Worm (Caenorhabditis elegans) whole organism, L4 larva: ENCODE data around the gene C06B3.1.

Experiments used
- D1046.2 ChIP-seq: fragments of 200-800 bp; sonication (Bioruptor generic); IDR thresholded peaks from 2 replicates; pipeline ENCODE4 v1.3.6; 2022; ENCODE audit warnings: missing genetic modification characterization, missing compliant biosample characterization
- F10B5.3 ChIP-seq: sonication (generic microtip); optimal IDR thresholded peaks from 2 replicates; lab custom pipeline; 2016; ENCODE audit warnings: mild to moderate bottlenecking, missing genetic modification characterization, missing compliant biosample characterization
- F44E2.7 ChIP-seq: fragments of 200-800 bp; sonication (Bioruptor generic); IDR thresholded peaks from 2 replicates; pipeline ENCODE4 v2.1.2; 2022; ENCODE audit warnings: missing genetic modification characterization, missing compliant biosample characterization
- F49E8.2 ChIP-seq: sonication (generic microtip); optimal IDR thresholded peaks from 2 replicates; lab custom pipeline; 2016; ENCODE audit warnings: missing compliant biosample characterization, mild to moderate bottlenecking, missing genetic modification characterization, borderline replicate concordance
- ZK337.2 ChIP-seq: fragments of 200-800 bp; sonication (Bioruptor generic); IDR thresholded peaks from 2 replicates; pipeline ENCODE4 v1.3.6; 2022; ENCODE audit warnings: missing genetic modification reagents, missing genetic modification characterization, missing compliant biosample characterization
- aha-1 ChIP-seq: fragments of 150-350 bp; peaks from one replicate; lab custom pipeline; 2014; ENCODE audit warnings: missing biosample characterization, missing genetic modification characterization
- arid-1 ChIP-seq: fragments of 200-800 bp; sonication (Bioruptor generic); conservative IDR thresholded peaks from 2 replicates; pipeline ENCODE4 v1.3.6; 2022; ENCODE audit warnings: missing genetic modification reagents, missing genetic modification characterization, missing compliant biosample characterization
- ceh-62 ChIP-seq: sonication (generic microtip); optimal IDR thresholded peaks from 2 replicates; lab custom pipeline; 2017; ENCODE audit warnings: missing biosample characterization, missing genetic modification characterization
- ceh-82 ChIP-seq: sonication (generic microtip); optimal IDR thresholded peaks from 2 replicates; lab custom pipeline; 2017; ENCODE audit warnings: missing biosample characterization, missing genetic modification characterization
- daf-12 ChIP-seq: fragments of 150-350 bp; optimal IDR thresholded peaks from 2 replicates; lab custom pipeline; 2014; ENCODE audit warnings: missing biosample characterization, missing genetic modification reagents, missing genetic modification characterization
- daf-16 ChIP-seq, 3 experiments: sonication (generic microtip); optimal IDR thresholded peaks; 2 replicates each; lab custom pipeline; 2016 to 2017; ENCODE audit warnings: missing genetic modification characterization in 3 of 3, missing genetic modification reagents in 3 of 3, mild to moderate bottlenecking in 2 of 3, missing compliant biosample characterization in 2 of 3, missing biosample characterization in 1 of 3, moderate library complexity in 1 of 3
- daf-8 ChIP-seq: fragments of 200-800 bp; sonication (Bioruptor generic); IDR thresholded peaks from 2 replicates; pipeline ENCODE4 v1.3.6; 2022; ENCODE audit warnings: missing genetic modification characterization, missing compliant biosample characterization
- dmd-9 ChIP-seq: fragments of 200-800 bp; sonication (Bioruptor generic); IDR thresholded peaks from 2 replicates; pipeline ENCODE4 v1.3.6; 2022; ENCODE audit warnings: missing genetic modification reagents, missing genetic modification characterization, missing compliant biosample characterization
- dpl-1 ChIP-seq: fragments of 150-350 bp; optimal IDR thresholded peaks from 2 replicates; lab custom pipeline; 2014; ENCODE audit warnings: missing biosample characterization, missing genetic modification reagents, missing genetic modification characterization
- dve-1 ChIP-seq: sonication (generic microtip); optimal IDR thresholded peaks from 2 replicates; lab custom pipeline; 2017; ENCODE audit warnings: antibody characterized with exemption, mild to moderate bottlenecking, missing genetic modification characterization, missing compliant biosample characterization; ENCODE audit not compliant: insufficient read depth
- egl-27 ChIP-seq: sonication (generic microtip); optimal IDR thresholded peaks from 3 replicates; lab custom pipeline; 2017; ENCODE audit warnings: missing biosample characterization, missing genetic modification reagents, missing genetic modification characterization
- fkh-10 ChIP-seq: fragments of 150-350 bp; optimal IDR thresholded peaks from 2 replicates; lab custom pipeline; 2014; ENCODE audit warnings: missing biosample characterization, missing genetic modification reagents, missing genetic modification characterization
- hlh-30 ChIP-seq: sonication (generic microtip); optimal IDR thresholded peaks from 2 replicates; lab custom pipeline; 2017; ENCODE audit warnings: antibody characterized with exemption, mild to moderate bottlenecking, missing genetic modification characterization, missing compliant biosample characterization; ENCODE audit not compliant: insufficient read depth
- lin-1 ChIP-seq: fragments of 200-800 bp; sonication (Bioruptor generic); IDR thresholded peaks from 2 replicates; pipeline ENCODE4 v1.3.6; 2022; ENCODE audit warnings: missing genetic modification reagents, missing genetic modification characterization, missing compliant biosample characterization
- lin-13 ChIP-seq: fragments of 150-350 bp; optimal IDR thresholded peaks from 2 replicates; lab custom pipeline; 2014; ENCODE audit warnings: missing biosample characterization, missing genetic modification reagents, missing genetic modification characterization
- lin-39 ChIP-seq: fragments of 150-350 bp; optimal IDR thresholded peaks from 2 replicates; lab custom pipeline; 2014; ENCODE audit warnings: missing biosample characterization, missing genetic modification reagents, missing genetic modification characterization
- mep-1 ChIP-seq: fragments of 150-350 bp; sonication (generic microtip); optimal IDR thresholded peaks from 3 replicates; lab custom pipeline; 2014; ENCODE audit warnings: missing biosample characterization, missing genetic modification characterization
- mes-2 ChIP-seq: sonication (generic microtip); optimal IDR thresholded peaks from 2 replicates; lab custom pipeline; 2016; ENCODE audit warnings: missing genotype, mild to moderate bottlenecking, missing genetic modification characterization, missing compliant biosample characterization; ENCODE audit not compliant: poor library complexity, severe bottlenecking
- nhr-11 ChIP-seq: fragments of 150-350 bp; optimal IDR thresholded peaks from 2 replicates; lab custom pipeline; 2014; ENCODE audit warnings: missing biosample characterization, missing genetic modification characterization
- nhr-111 ChIP-seq: fragments of 200-800 bp; sonication (Bioruptor generic); optimal IDR thresholded peaks from 2 replicates; lab custom pipeline; 2018; ENCODE audit warnings: mild to moderate bottlenecking, missing genetic modification characterization, missing compliant biosample characterization
- nhr-237 ChIP-seq: sonication (generic microtip); optimal IDR thresholded peaks from 2 replicates; lab custom pipeline; 2017; ENCODE audit warnings: missing biosample characterization, missing genetic modification characterization
- nhr-28 ChIP-seq: fragments of 150-350 bp; optimal IDR thresholded peaks from 2 replicates; lab custom pipeline; 2014; ENCODE audit warnings: missing biosample characterization, missing genetic modification characterization
- nhr-48 ChIP-seq: sonication (generic microtip); optimal IDR thresholded peaks from 2 replicates; lab custom pipeline; 2016; ENCODE audit warnings: mild to moderate bottlenecking, missing genetic modification characterization, missing compliant biosample characterization
- nhr-6 ChIP-seq: fragments of 150-350 bp; optimal IDR thresholded peaks from 2 replicates; lab custom pipeline; 2014; ENCODE audit warnings: missing biosample characterization, missing genetic modification characterization
- nhr-77 ChIP-seq: fragments of 150-350 bp; optimal IDR thresholded peaks from 2 replicates; lab custom pipeline; 2014; ENCODE audit warnings: missing biosample characterization, missing genetic modification characterization
- set-16 ChIP-seq: fragments of 200-800 bp; sonication (Bioruptor generic); IDR thresholded peaks from 2 replicates; pipeline ENCODE4 v1.3.6; 2022; ENCODE audit warnings: missing genetic modification reagents, missing genetic modification characterization, missing compliant biosample characterization
- skn-1 ChIP-seq: fragments of 150-350 bp; optimal IDR thresholded peaks from 2 replicates; lab custom pipeline; 2014; ENCODE audit warnings: missing biosample characterization, missing genetic modification characterization
- snpc-1.2 ChIP-seq: fragments of 200-800 bp; sonication (Bioruptor generic); IDR thresholded peaks from 2 replicates; pipeline ENCODE4 v1.3.6; 2022; ENCODE audit warnings: missing genetic modification reagents, missing genetic modification characterization, missing compliant biosample characterization
- snpc-4 ChIP-seq: fragments of 150-350 bp; optimal IDR thresholded peaks from 2 replicates; lab custom pipeline; 2014; ENCODE audit warnings: missing biosample characterization, missing genetic modification characterization
- spr-3 ChIP-seq: fragments of 200-800 bp; sonication (Bioruptor generic); optimal IDR thresholded peaks from 2 replicates; lab custom pipeline; 2018; ENCODE audit warnings: mild to moderate bottlenecking, missing genetic modification characterization, missing compliant biosample characterization
- unc-130 ChIP-seq: sonication (generic microtip); optimal IDR thresholded peaks from 2 replicates; lab custom pipeline; 2016; ENCODE audit warnings: missing genetic modification reagents, missing genetic modification characterization, missing compliant biosample characterization
- unc-62 ChIP-seq, 3 experiments: fragments of 150-350 bp in 1 of 3; sonication (generic microtip); optimal IDR thresholded peaks in 2 of 3; peaks in 1 of 3; 1 replicate in 1 of 3; 2 replicates in 2 of 3; lab custom pipeline; 2014 to 2017; ENCODE audit warnings: missing biosample characterization in 3 of 3, missing genetic modification characterization in 3 of 3, missing genetic modification reagents in 3 of 3, missing genotype in 1 of 3
- zag-1 ChIP-seq: fragments of 150-350 bp; optimal IDR thresholded peaks from 2 replicates; lab custom pipeline; 2014; ENCODE audit warnings: missing biosample characterization, missing genetic modification characterization
- zfp-3 ChIP-seq: fragments of 200-800 bp; sonication (Bioruptor generic); conservative IDR thresholded peaks from 2 replicates; pipeline ENCODE4 v1.3.6; 2022; ENCODE audit warnings: missing genetic modification reagents, missing genetic modification characterization, missing compliant biosample characterization
- zip-2 ChIP-seq: fragments of 150-350 bp; optimal IDR thresholded peaks from 2 replicates; lab custom pipeline; 2014; ENCODE audit warnings: missing biosample characterization, missing genetic modification characterization
- ztf-11 ChIP-seq: fragments of 150-350 bp; optimal IDR thresholded peaks from 2 replicates; lab custom pipeline; 2014; ENCODE audit warnings: missing biosample characterization, missing genetic modification characterization
- ztf-7 ChIP-seq: fragments of 150-350 bp; optimal IDR thresholded peaks from 2 replicates; lab custom pipeline; 2014; ENCODE audit warnings: missing biosample characterization, missing genetic modification characterization

C06B3.1 gene

DNA sequence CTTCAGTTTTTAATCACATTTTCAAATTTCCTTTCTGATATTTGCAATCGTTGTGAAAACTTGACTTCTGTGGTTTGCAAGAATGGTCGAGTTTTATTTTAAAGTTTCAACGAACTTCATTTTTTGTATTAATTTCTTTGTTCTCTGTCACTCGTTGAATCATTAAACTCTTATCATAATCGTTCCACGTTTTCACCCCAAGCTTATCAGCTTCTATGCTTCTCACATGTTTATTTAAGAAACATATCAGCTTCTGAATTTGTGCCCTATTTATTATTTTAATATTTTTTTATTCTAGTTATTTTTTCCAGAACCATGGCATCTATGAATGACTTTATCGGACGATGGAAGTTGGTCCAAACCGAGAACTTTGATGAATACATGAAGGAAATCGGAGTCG lies 23.4 kb upstream of the C06B3.1 start, which contains the start of gene lbp-7 (continued):
- TF ChIP-seq zfp-3, result no peak
- no peak for TF ChIP-seq F49E8.2 (tag; lab: Kevin White, UChicago)
- no peak for TF ChIP-seq daf-8
- no peak for TF ChIP-seq ceh-62 (tag; lab: Kevin White, UChicago)
- no peak for TF ChIP-seq daf-12 (tag; lab: Kevin White, UChicago)
- no peak for TF ChIP-seq nhr-111
- TF ChIP-seq zip-2 (tag; lab: Kevin White, UChicago), result no peak
- no peak for TF ChIP-seq lin-1 (GFP tag; lab: Robert Waterston, UW)
- TF ChIP-seq set-16 (GFP tag; lab: Robert Waterston, UW), result no peak
- TF ChIP-seq ztf-11 (tag; lab: Kevin White, UChicago), result no peak
- no peak for TF ChIP-seq ceh-82 (tag; lab: Kevin White, UChicago)
- TF ChIP-seq aha-1 (tag; lab: Kevin White, UChicago), result peak; percentile 31
- TF ChIP-seq mes-2, result no peak
- no peak for TF ChIP-seq nhr-11
- no peak for TF ChIP-seq D1046.2
- no peak for TF ChIP-seq dmd-9 (GFP tag; lab: Robert Waterston, UW)
- no peak for TF ChIP-seq fkh-10
- peak in 1 of 2 experiments; percentile 39 for TF ChIP-seq unc-62 (GFP tag; optimal IDR thresholded peaks at IDR 0.05 in 1 of 2; lab: Kevin White, UChicago)
- no peak for TF ChIP-seq unc-62 (tag; optimal IDR thresholded peaks at IDR 0.05; lab: Kevin White, UChicago)
- no peak for TF ChIP-seq ztf-7 (tag; lab: Kevin White, UChicago)
- no peak for TF ChIP-seq nhr-48 (tag; lab: Kevin White, UChicago)
- no peak for TF ChIP-seq F44E2.7 (GFP tag; lab: Robert Waterston, UW)
- no peak for TF ChIP-seq ZK337.2 (GFP tag; lab: Robert Waterston, UW)

DNA sequence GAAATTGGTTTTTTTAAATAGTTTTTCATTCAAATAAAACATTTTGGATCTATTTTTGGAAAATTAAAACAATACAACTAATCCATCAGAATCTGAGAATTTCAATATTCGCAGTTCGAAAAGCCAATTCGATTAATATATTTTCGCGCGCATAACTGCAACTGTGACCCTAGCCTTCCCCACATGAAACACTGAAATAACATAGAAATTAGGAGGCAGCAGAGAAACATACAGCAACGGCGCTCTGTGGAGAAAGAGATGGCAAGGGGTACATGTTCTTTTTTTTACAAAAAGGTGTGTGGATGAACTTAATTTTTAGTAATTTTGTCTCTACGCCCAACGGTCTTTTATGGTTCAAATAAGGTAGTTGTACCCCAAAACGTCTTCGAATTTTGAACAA lies 22.4 kb upstream of the C06B3.1 start:
- no peak for TF ChIP-seq ceh-82 (tag; lab: Kevin White, UChicago)
- no peak for TF ChIP-seq zip-2 (tag; lab: Kevin White, UChicago)
- no peak for TF ChIP-seq snpc-4 (tag; lab: Kevin White, UChicago)
- no peak for TF ChIP-seq nhr-77
- no peak for TF ChIP-seq ZK337.2 (GFP tag; lab: Robert Waterston, UW)
- peak; percentile 30 for TF ChIP-seq hlh-30 (tag; lab: Kevin White, UChicago)
- peak; percentile 2 for TF ChIP-seq nhr-28 (tag; lab: Kevin White, UChicago)
- peak; percentile 19 for TF ChIP-seq dpl-1
- TF ChIP-seq nhr-237 (tag; lab: Kevin White, UChicago), result no peak
- peak; percentile 20 for TF ChIP-seq nhr-6 (tag; lab: Kevin White, UChicago)
- no peak for TF ChIP-seq zag-1
- TF ChIP-seq unc-130 (GFP tag; lab: Kevin White, UChicago), result no peak
- no peak for TF ChIP-seq daf-16 (GFP tag; optimal IDR thresholded peaks at IDR 0.05; lab: Kevin White, UChicago)
- TF ChIP-seq daf-16 (tag; optimal IDR thresholded peaks at IDR 0.05; lab: Kevin White, UChicago), result peak; percentile 22
- no peak for TF ChIP-seq snpc-1.2 (GFP tag; lab: Robert Waterston, UW)
- peak; percentile 1 for TF ChIP-seq dve-1 (tag; lab: Kevin White, UChicago)
- no peak for TF ChIP-seq spr-3 (GFP tag; lab: Kevin White, UChicago)
- TF ChIP-seq ztf-11 (tag; lab: Kevin White, UChicago), result no peak
- no peak for TF ChIP-seq mep-1 (tag; lab: Kevin White, UChicago)
- TF ChIP-seq skn-1, result no peak
- TF ChIP-seq egl-27 (tag; lab: Kevin White, UChicago), result no peak
- TF ChIP-seq F10B5.3 (tag; lab: Kevin White, UChicago), result no peak
- TF ChIP-seq lin-13, result no peak

DNA sequence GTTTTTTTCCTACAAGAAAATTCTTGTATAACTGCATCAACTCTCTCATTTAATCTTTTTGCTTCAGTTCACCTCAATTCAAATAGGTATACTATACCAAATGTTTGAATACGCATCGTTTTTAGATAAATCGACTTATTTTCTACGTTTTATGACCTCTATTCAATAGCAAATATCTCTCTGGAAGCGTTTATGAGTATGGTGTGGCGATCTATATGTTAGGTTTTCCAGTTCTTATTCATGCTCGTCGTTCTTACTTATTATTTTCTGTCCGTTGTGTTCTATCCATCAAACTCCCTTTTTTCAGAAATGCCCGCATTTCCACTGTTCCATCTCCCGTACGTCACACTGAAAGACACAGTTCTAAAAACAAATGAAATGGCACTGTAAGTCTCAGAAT lies 22.0 kb upstream of the C06B3.1 start, which contains the start of gene T22G5.3:
T22G5.3 (plus strand) TSS at position 301 of the 400 bp plus-strand sequence.
- TF ChIP-seq dmd-9 (GFP tag; lab: Robert Waterston, UW) (no peak), lin-39 (tag; lab: Kevin White, UChicago) (no peak), arid-1 (GFP tag; lab: Robert Waterston, UW) (no peak)
